Fruit fly (Drosophila melanogaster): Measurements from ENCODE around the gene hwt.

hwt gene

DNA sequence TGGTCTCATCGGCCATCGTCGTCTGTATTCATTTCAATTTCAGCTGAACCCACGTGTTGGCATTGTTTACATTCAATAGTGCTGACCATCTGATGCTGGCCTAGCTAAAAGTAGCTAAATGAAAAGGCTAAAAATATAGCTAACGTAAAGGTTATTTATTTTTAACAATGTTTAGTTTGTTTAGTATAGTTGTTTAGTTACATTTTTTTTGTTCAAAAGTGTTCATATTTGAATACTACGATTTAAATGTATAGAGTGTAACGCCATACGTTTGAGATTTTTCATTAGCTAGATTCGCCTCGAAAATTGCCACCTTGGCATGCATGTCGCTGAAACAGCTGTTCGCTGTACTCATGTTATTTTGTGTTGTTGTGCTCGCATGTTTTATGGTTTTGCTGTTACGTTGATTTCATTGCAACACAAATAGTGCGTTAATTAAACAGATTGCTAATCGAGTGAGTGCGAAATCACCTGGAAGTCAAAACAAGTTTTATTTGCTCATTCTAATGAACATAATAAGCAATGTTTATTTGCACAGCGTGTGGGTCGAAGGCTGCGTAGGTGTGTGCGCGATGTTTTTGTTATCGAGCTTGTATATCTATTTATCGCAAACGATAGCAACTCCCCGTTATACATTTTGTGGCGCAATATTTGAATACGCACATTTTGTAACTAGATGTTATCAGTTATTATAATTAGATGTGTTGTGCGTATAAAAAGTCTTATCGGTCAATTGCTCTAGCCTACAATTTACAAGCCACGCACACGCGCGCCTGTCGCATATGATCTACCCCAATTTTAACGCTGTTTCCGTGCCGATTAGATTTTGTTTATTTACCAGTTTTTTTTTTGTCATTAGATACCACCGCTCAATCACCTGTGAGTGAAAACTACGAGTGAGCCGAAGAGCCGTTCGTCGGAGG is 43.5 kb upstream of the hwt start, which contains the start of the genes CG1463 and Fpgs1 (continued):
- TF ChIP-seq ssp (GFP tag; IDR thresholded peaks at IDR 0.05) (no peak), chm (GFP tag; IDR thresholded peaks at IDR 0.05) (no peak), Elba2 (GFP tag; optimal IDR thresholded peaks at IDR 0.05) (no peak), ken (GFP tag; IDR thresholded peaks at IDR 0.05) (no peak), Dfd (GFP tag; optimal IDR thresholded peaks at IDR 0.05) (no peak), pros (GFP tag; optimal IDR thresholded peaks at IDR 0.05) (no peak), CG4424 (GFP tag; optimal IDR thresholded peaks at IDR 0.05) (no peak), CG8359 (GFP tag; optimal IDR thresholded peaks at IDR 0.05; ENCODE audit: borderline replicate concordance) (no peak), CG7271 (tag; optimal IDR thresholded peaks at IDR 0.05) (no peak), pita (GFP tag; optimal IDR thresholded peaks at IDR 0.05) (no peak), CG7556 (GFP tag; optimal IDR thresholded peaks at IDR 0.05) (no peak), sim (GFP tag; IDR thresholded peaks at IDR 0.05) (no peak), CG1792 (GFP tag; optimal IDR thresholded peaks at IDR 0.05) (no peak), HLHmδ (GFP tag; optimal IDR thresholded peaks at IDR 0.05) (no peak), CG5953 (GFP tag; IDR thresholded peaks at IDR 0.05) (no peak), PHDP (tag; optimal IDR thresholded peaks at IDR 0.05) (no peak), ewg (GFP tag; optimal IDR thresholded peaks at IDR 0.05) (peak; percentile 32), disco-r (GFP tag; optimal IDR thresholded peaks at IDR 0.05) (no peak), CG9609 (GFP tag; optimal IDR thresholded peaks at IDR 0.05) (no peak), Deaf1 (tag; optimal IDR thresholded peaks at IDR 0.05) (no peak), bowl (GFP tag; IDR thresholded peaks at IDR 0.05) (no peak), CG32532 (GFP tag; IDR thresholded peaks at IDR 0.05) (0 out of 2 replicates have a peak, but pooled peaks have one; percentile 31), Jarid2 (GFP tag; optimal IDR thresholded peaks at IDR 0.05) (no peak), CrebB (tag; optimal IDR thresholded peaks at IDR 0.05) (no peak), jing (GFP tag; optimal IDR thresholded peaks at IDR 0.05) (no peak), CG2129 (GFP tag; IDR thresholded peaks at IDR 0.05; ENCODE audit: partially characterized antibody) (no peak), CG12155 (GFP tag; optimal IDR thresholded peaks at IDR 0.05) (no peak), Ets65A (GFP tag) (peak; percentile 77), Mrtf (GFP tag; IDR thresholded peaks at IDR 0.05) (no peak), ranshi (GFP tag; IDR thresholded peaks at IDR 0.05) (no peak), unpg (GFP tag; optimal IDR thresholded peaks at IDR 0.05) (no peak), CG32767 (GFP tag; IDR thresholded peaks at IDR 0.05) (no peak), E2f2 (GFP tag; IDR thresholded peaks at IDR 0.05) (peak; percentile 83), CG15696 (tag; optimal IDR thresholded peaks at IDR 0.05) (peak; percentile 37), CG11247 (GFP tag; IDR thresholded peaks at IDR 0.05) (no peak), ems (GFP tag; optimal IDR thresholded peaks at IDR 0.05) (peak; percentile 5), Dbx (GFP tag; IDR thresholded peaks at IDR 0.05) (no peak), CG11695 (GFP tag; IDR thresholded peaks at IDR 0.05) (no peak), CG2120 (GFP tag; optimal IDR thresholded peaks at IDR 0.05) (peak; percentile 62), Tbp (GFP tag; optimal IDR thresholded peaks at IDR 0.05) (peak; percentile 86), CG4854 (GFP tag; optimal IDR thresholded peaks at IDR 0.05) (no peak), Bteb2 (GFP tag; optimal IDR thresholded peaks at IDR 0.05) (no peak), CG15073 (GFP tag; optimal IDR thresholded peaks at IDR 0.05) (no peak), chinmo (GFP tag; IDR thresholded peaks at IDR 0.05; ENCODE audit: partially characterized antibody) (0 out of 4 replicates have a peak, but pooled peaks have one; percentile 4), odd (GFP tag; optimal IDR thresholded peaks at IDR 0.05) (peak; percentile 14), sug (tag; optimal IDR thresholded peaks at IDR 0.05) (peak; percentile 30), Chrac-16 (GFP tag; optimal IDR thresholded peaks at IDR 0.05) (no peak), sens (GFP tag) (peak; percentile 83), CG6854 (GFP tag; optimal IDR thresholded peaks at IDR 0.05) (no peak)
